Fruit fly (Drosophila melanogaster): ENCODE measurements around the gene Snmp1.
A peak's percentile ranks its signal among the peaks of the same experiment; 100 is the strongest.

DNA sequence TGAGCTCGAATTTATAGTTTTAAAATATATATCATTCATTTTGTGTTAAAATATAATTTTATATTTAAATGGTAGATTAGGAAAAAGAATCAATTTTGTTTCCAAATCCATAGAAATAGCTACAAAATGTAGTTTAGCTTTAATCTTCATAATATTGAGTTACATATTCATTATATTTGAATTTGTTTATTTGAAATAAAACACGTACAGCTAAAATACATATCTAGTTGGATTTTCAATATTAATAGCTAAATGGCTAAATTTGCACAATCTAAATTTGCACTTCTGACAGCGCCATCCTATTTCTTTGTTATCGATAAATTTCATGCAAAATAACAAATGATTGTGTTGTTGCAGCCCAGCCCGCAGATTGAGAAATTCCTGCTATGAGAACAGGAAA is 34.1 kb downstream of the Snmp1 start, which contains the start of gene Usp8:
- TF ChIP-seq CG33017 (tag; optimal IDR thresholded peaks at IDR 0.05), result no peak
- peak; percentile 13 for TF ChIP-seq CG7045 (GFP tag; optimal IDR thresholded peaks at IDR 0.05)
- no peak for TF ChIP-seq tj (GFP tag; optimal IDR thresholded peaks at IDR 0.05)
- TF ChIP-seq bab1 (GFP tag; optimal IDR thresholded peaks at IDR 0.05), result peak; percentile 55
